Worm (Caenorhabditis elegans): ENCODE data around the gene srw-60.

ce11 chrII:2921860-2922259 is 36.5 kb upstream of the srw-60 start:
- TF ChIP-seq fkh-10 (GFP tag; optimal IDR thresholded peaks at IDR 0.05) = no peak
- no peak for TF ChIP-seq sup-37 (GFP tag; optimal IDR thresholded peaks at IDR 0.05)
- no peak for TF ChIP-seq nhr-71 (tag; optimal IDR thresholded peaks at IDR 0.05)
- TF ChIP-seq lin-15B (tag; optimal IDR thresholded peaks at IDR 0.05) = no peak
- TF ChIP-seq ceh-8 (GFP tag; optimal IDR thresholded peaks at IDR 0.05) = no peak
- no peak for TF ChIP-seq mep-1 (tag; optimal IDR thresholded peaks at IDR 0.05)
